Worm (Caenorhabditis elegans): Measurements from ENCODE around the gene srg-30.

ce11 chrV:6688392-6688791 is 29.7 kb downstream of the srg-30 start, which contains the start of gene K11G9.5:
- TF ChIP-seq B0310.2 (tag; optimal IDR thresholded peaks at IDR 0.05): no peak
- no peak for TF ChIP-seq ama-1 (optimal IDR thresholded peaks at IDR 0.05)
- TF ChIP-seq hmg-4 (GFP tag; optimal IDR thresholded peaks at IDR 0.05): no peak
- no peak for TF ChIP-seq F13C5.2 (tag; optimal IDR thresholded peaks at IDR 0.05)
- no peak for TF ChIP-seq sea-1 (GFP tag; conservative IDR thresholded peaks at IDR 0.05)
- TF ChIP-seq tbx-37 (GFP tag; conservative IDR thresholded peaks at IDR 0.05): no peak
- TF ChIP-seq tbx-11 (GFP tag; IDR thresholded peaks at IDR 0.05): no peak
- TF ChIP-seq ceh-13 (GFP tag; optimal IDR thresholded peaks at IDR 0.05): no peak
- TF ChIP-seq hnd-1 (tag; optimal IDR thresholded peaks at IDR 0.05): no peak
- no peak for TF ChIP-seq flt-1 (GFP tag; IDR thresholded peaks at IDR 0.05)
- TF ChIP-seq aly-1 (tag; optimal IDR thresholded peaks at IDR 0.05): no peak

Data from whole organism, early embryonic.